Worm (Caenorhabditis elegans) whole organism, young adult: ENCODE data around the gene fbxb-55.

Experiments
- D2030.7 ChIP-seq: fragments of 200-800 bp; sonication (Bioruptor generic); IDR thresholded peaks from 2 replicates; pipeline ENCODE4 v1.3.6; 2022; ENCODE audit warnings: missing genetic modification reagents, missing genetic modification characterization, missing compliant biosample characterization
- Y56A3A.18 ChIP-seq: fragments of 200-800 bp; sonication (Bioruptor generic); IDR thresholded peaks from 2 replicates; pipeline ENCODE4 v1.3.6; 2022; ENCODE audit warnings: missing genetic modification reagents, missing genetic modification characterization, missing compliant biosample characterization
- lag-1 ChIP-seq: fragments of 200-800 bp; sonication (Bioruptor generic); IDR thresholded peaks from 2 replicates; pipeline ENCODE4 v1.3.6; 2022; ENCODE audit warnings: missing genetic modification reagents, missing genetic modification characterization, missing compliant biosample characterization
- lir-1 ChIP-seq: fragments of 200-800 bp; sonication (Bioruptor generic); conservative IDR thresholded peaks from 2 replicates; pipeline ENCODE4 v1.3.6; 2022; ENCODE audit warnings: missing genetic modification reagents, missing genetic modification characterization, missing compliant biosample characterization
- nhr-27 ChIP-seq: fragments of 200-800 bp; sonication (Bioruptor generic); optimal IDR thresholded peaks from 2 replicates; lab custom pipeline; 2018; ENCODE audit warnings: mild to moderate bottlenecking, missing genetic modification characterization, moderate library complexity, missing compliant biosample characterization
- snpc-4 ChIP-seq, 5 experiments: fragments of 150-350 bp in 1 of 5; sonication (generic microtip) in 4 of 5; optimal IDR thresholded peaks; 2 replicates each; lab custom pipeline; 2014 to 2018; ENCODE audit warnings: missing genetic modification characterization in 5 of 5, missing biosample characterization in 3 of 5, antibody characterized with exemption in 2 of 5, mild to moderate bottlenecking in 2 of 5, missing compliant biosample characterization in 2 of 5, missing genotype in 2 of 5, moderate library complexity in 2 of 5, missing genetic modification reagents in 1 of 5
- unc-62 ChIP-seq: fragments of 150-350 bp; optimal IDR thresholded peaks from 2 replicates; lab custom pipeline; 2014; ENCODE audit warnings: missing biosample characterization, missing genetic modification reagents, missing genetic modification characterization

- TF ChIP-seq Y56A3A.18, result no peak
- TF ChIP-seq snpc-4 (GFP tag; optimal IDR thresholded peaks at IDR 0.05; lab: Kevin White, UChicago), result no peak
- TF ChIP-seq snpc-4 (tag; optimal IDR thresholded peaks at IDR 0.05; lab: Kevin White, UChicago), result no peak
- no peak for TF ChIP-seq D2030.7
- no peak for TF ChIP-seq lir-1
- TF ChIP-seq lag-1, result no peak
- TF ChIP-seq unc-62 (GFP tag; lab: Kevin White, UChicago), result no peak
- no peak for TF ChIP-seq nhr-27 (tag; lab: Kevin White, UChicago)
These were observed 26.3 kb upstream of the fbxb-55 start, which contains the start of gene cdc-73 for ce11 chrIV:4042274-4042673.
